Worm (Caenorhabditis elegans) whole organism, L4 larva: Measurements from ENCODE around the gene tgt-1.

Experiments
- D1046.2 ChIP-seq: fragments of 200-800 bp; sonication (Bioruptor generic); IDR thresholded peaks from 2 replicates; pipeline ENCODE4 v1.3.6; 2022; ENCODE audit warnings: missing genetic modification characterization, missing compliant biosample characterization
- F26F4.8 ChIP-seq: fragments of 200-800 bp; sonication (Bioruptor generic); conservative IDR thresholded peaks from 2 replicates; pipeline ENCODE4 v1.3.6; 2022; ENCODE audit warnings: missing genetic modification characterization, missing compliant biosample characterization
- F37D6.2 ChIP-seq: sonication (generic microtip); optimal IDR thresholded peaks from 2 replicates; lab custom pipeline; 2016; ENCODE audit warnings: mild to moderate bottlenecking, missing genetic modification characterization, missing compliant biosample characterization
- F49E8.2 ChIP-seq: sonication (generic microtip); optimal IDR thresholded peaks from 2 replicates; lab custom pipeline; 2016; ENCODE audit warnings: missing compliant biosample characterization, mild to moderate bottlenecking, missing genetic modification characterization, borderline replicate concordance
- T20F7.1 ChIP-seq: fragments of 200-800 bp; sonication (Bioruptor generic); optimal IDR thresholded peaks from 2 replicates; lab custom pipeline; 2018; ENCODE audit warnings: mild to moderate bottlenecking, missing genetic modification characterization, missing compliant biosample characterization
- Y105C5A.15 ChIP-seq: fragments of 200-800 bp; sonication (Bioruptor generic); IDR thresholded peaks from 2 replicates; pipeline ENCODE4 v1.3.6; 2022; ENCODE audit warnings: missing genetic modification characterization, missing compliant biosample characterization
- Y5F2A.4 ChIP-seq: fragments of 200-800 bp; sonication (Bioruptor generic); optimal IDR thresholded peaks from 2 replicates; lab custom pipeline; 2018; ENCODE audit warnings: mild to moderate bottlenecking, missing genetic modification characterization, missing compliant biosample characterization
- aha-1 ChIP-seq: fragments of 150-350 bp; peaks from one replicate; lab custom pipeline; 2014; ENCODE audit warnings: missing biosample characterization, missing genetic modification characterization
- aly-2 ChIP-seq: sonication (generic microtip); optimal IDR thresholded peaks from 2 replicates; lab custom pipeline; 2018; ENCODE audit warnings: missing biosample characterization, missing genetic modification characterization
- ama-1 ChIP-seq: fragments of 150-350 bp; optimal IDR thresholded peaks from 2 replicates; lab custom pipeline; 2014; ENCODE audit warnings: inconsistent platforms, mixed read lengths
- attf-4 ChIP-seq: sonication (generic microtip); optimal IDR thresholded peaks from 3 replicates; lab custom pipeline; 2017; ENCODE audit warnings: missing biosample characterization, missing genetic modification characterization
- ceh-32 ChIP-seq: sonication (generic microtip); optimal IDR thresholded peaks from 2 replicates; lab custom pipeline; 2016; ENCODE audit warnings: mild to moderate bottlenecking, missing genetic modification characterization, missing compliant biosample characterization; ENCODE audit not compliant: poor library complexity
- ceh-62 ChIP-seq: sonication (generic microtip); optimal IDR thresholded peaks from 2 replicates; lab custom pipeline; 2017; ENCODE audit warnings: missing biosample characterization, missing genetic modification characterization
- ces-1 ChIP-seq: fragments of 150-350 bp; sonication (generic microtip); optimal IDR thresholded peaks from 4 replicates; lab custom pipeline; 2014; ENCODE audit warnings: missing biosample characterization, missing genetic modification reagents, missing genetic modification characterization
- ctbp-1 ChIP-seq: fragments of 200-800 bp; sonication (Bioruptor generic); IDR thresholded peaks from 2 replicates; pipeline ENCODE4 v1.3.6; 2022; ENCODE audit warnings: missing genetic modification reagents, missing genetic modification characterization, missing compliant biosample characterization
- dmd-6 ChIP-seq: fragments of 200-800 bp; sonication (Bioruptor generic); IDR thresholded peaks from 2 replicates; pipeline ENCODE4 v1.3.6; 2022; ENCODE audit warnings: missing genetic modification reagents, missing genetic modification characterization, missing compliant biosample characterization
- dmd-8 ChIP-seq: fragments of 200-800 bp; sonication (Bioruptor generic); IDR thresholded peaks from 2 replicates; pipeline ENCODE4 v1.3.6; 2022; ENCODE audit warnings: missing genetic modification characterization, missing compliant biosample characterization
- dpl-1 ChIP-seq: fragments of 150-350 bp; optimal IDR thresholded peaks from 2 replicates; lab custom pipeline; 2014; ENCODE audit warnings: missing biosample characterization, missing genetic modification reagents, missing genetic modification characterization
- dve-1 ChIP-seq: sonication (generic microtip); optimal IDR thresholded peaks from 2 replicates; lab custom pipeline; 2017; ENCODE audit warnings: antibody characterized with exemption, mild to moderate bottlenecking, missing genetic modification characterization, missing compliant biosample characterization; ENCODE audit not compliant: insufficient read depth
- egl-43 ChIP-seq: fragments of 200-800 bp; sonication (Bioruptor generic); IDR thresholded peaks from 2 replicates; pipeline ENCODE4 v1.3.6; 2022; ENCODE audit warnings: missing genetic modification reagents, missing genetic modification characterization, missing compliant biosample characterization
- gei-8 ChIP-seq: fragments of 200-800 bp; sonication (Bioruptor generic); optimal IDR thresholded peaks from 2 replicates; lab custom pipeline; 2018; ENCODE audit warnings: mild to moderate bottlenecking, missing genetic modification characterization, missing compliant biosample characterization
- hif-1 ChIP-seq, 2 experiments: sonication (generic microtip); optimal IDR thresholded peaks; 2 replicates each; lab custom pipeline; 2016 to 2017; ENCODE audit warnings: missing compliant biosample characterization in 2 of 2, missing genetic modification characterization in 2 of 2, missing genetic modification reagents in 2 of 2, missing genotype in 2 of 2, mild to moderate bottlenecking in 1 of 2
- hlh-11 ChIP-seq: fragments of 200-800 bp; sonication (Bioruptor generic); optimal IDR thresholded peaks from 2 replicates; lab custom pipeline; 2018; ENCODE audit warnings: mild to moderate bottlenecking, missing genetic modification characterization, missing compliant biosample characterization
- hlh-30 ChIP-seq: sonication (generic microtip); optimal IDR thresholded peaks from 2 replicates; lab custom pipeline; 2017; ENCODE audit warnings: antibody characterized with exemption, mild to moderate bottlenecking, missing genetic modification characterization, missing compliant biosample characterization; ENCODE audit not compliant: insufficient read depth
- lim-7 ChIP-seq: fragments of 200-800 bp; sonication (Bioruptor generic); IDR thresholded peaks from 2 replicates; pipeline ENCODE4 v1.3.6; 2022; ENCODE audit warnings: missing genetic modification characterization, missing compliant biosample characterization
- lin-13 ChIP-seq: fragments of 150-350 bp; optimal IDR thresholded peaks from 2 replicates; lab custom pipeline; 2014; ENCODE audit warnings: missing biosample characterization, missing genetic modification reagents, missing genetic modification characterization
- lin-38 ChIP-seq: fragments of 200-800 bp; sonication (Bioruptor generic); IDR thresholded peaks from 2 replicates; pipeline ENCODE4 v1.3.6; 2022; ENCODE audit warnings: missing genetic modification reagents, missing genetic modification characterization, missing compliant biosample characterization
- lir-3 ChIP-seq: sonication (generic microtip); optimal IDR thresholded peaks from 2 replicates; lab custom pipeline; 2016; ENCODE audit warnings: mild to moderate bottlenecking, missing genetic modification characterization, missing compliant biosample characterization
- lsy-2 ChIP-seq, 2 experiments: fragments of 150-350 bp in 1 of 2; sonication (generic microtip) in 1 of 2; optimal IDR thresholded peaks; 2 replicates each; lab custom pipeline; 2014 to 2017; ENCODE audit warnings: missing biosample characterization in 2 of 2, missing genetic modification characterization in 2 of 2
- madf-5 ChIP-seq, 2 experiments: fragments of 200-800 bp; sonication (Bioruptor generic); IDR thresholded peaks; 2 replicates each; pipeline ENCODE4 v1.3.6; 2022; ENCODE audit warnings: missing compliant biosample characterization in 2 of 2, missing genetic modification characterization in 2 of 2
- mdt-29 ChIP-seq: fragments of 200-800 bp; sonication (Bioruptor generic); IDR thresholded peaks from 2 replicates; pipeline ENCODE4 v1.3.6; 2022; ENCODE audit warnings: missing genetic modification reagents, missing genetic modification characterization, missing compliant biosample characterization
- mep-1 ChIP-seq: fragments of 150-350 bp; sonication (generic microtip); optimal IDR thresholded peaks from 3 replicates; lab custom pipeline; 2014; ENCODE audit warnings: missing biosample characterization, missing genetic modification characterization
- mes-2 ChIP-seq: sonication (generic microtip); optimal IDR thresholded peaks from 2 replicates; lab custom pipeline; 2016; ENCODE audit warnings: missing genotype, mild to moderate bottlenecking, missing genetic modification characterization, missing compliant biosample characterization; ENCODE audit not compliant: poor library complexity, severe bottlenecking
- mxl-2 ChIP-seq: fragments of 200-800 bp; sonication (Bioruptor generic); conservative IDR thresholded peaks from 2 replicates; pipeline ENCODE4 v1.3.6; 2022; ENCODE audit warnings: missing genetic modification reagents, missing genetic modification characterization, missing compliant biosample characterization
- nhr-11 ChIP-seq: fragments of 150-350 bp; optimal IDR thresholded peaks from 2 replicates; lab custom pipeline; 2014; ENCODE audit warnings: missing biosample characterization, missing genetic modification characterization
- nhr-111 ChIP-seq: fragments of 200-800 bp; sonication (Bioruptor generic); optimal IDR thresholded peaks from 2 replicates; lab custom pipeline; 2018; ENCODE audit warnings: mild to moderate bottlenecking, missing genetic modification characterization, missing compliant biosample characterization
- nhr-25 ChIP-seq: sonication (generic microtip); optimal IDR thresholded peaks from 2 replicates; lab custom pipeline; 2017; ENCODE audit warnings: missing genetic modification characterization, mild to moderate bottlenecking, missing compliant biosample characterization, antibody characterized with exemption, moderate library complexity, borderline replicate concordance; ENCODE audit not compliant: insufficient read depth
- nhr-28 ChIP-seq: fragments of 150-350 bp; optimal IDR thresholded peaks from 2 replicates; lab custom pipeline; 2014; ENCODE audit warnings: missing biosample characterization, missing genetic modification characterization
- nhr-41 ChIP-seq: fragments of 200-800 bp; sonication (Bioruptor generic); IDR thresholded peaks from 2 replicates; pipeline ENCODE4 v1.3.6; 2022; ENCODE audit warnings: missing genetic modification reagents, missing genetic modification characterization, missing compliant biosample characterization
- nhr-48 ChIP-seq: sonication (generic microtip); optimal IDR thresholded peaks from 2 replicates; lab custom pipeline; 2016; ENCODE audit warnings: mild to moderate bottlenecking, missing genetic modification characterization, missing compliant biosample characterization
- nhr-6 ChIP-seq: fragments of 150-350 bp; optimal IDR thresholded peaks from 2 replicates; lab custom pipeline; 2014; ENCODE audit warnings: missing biosample characterization, missing genetic modification characterization
- pqm-1 ChIP-seq: sonication (generic microtip); optimal IDR thresholded peaks from 2 replicates; lab custom pipeline; 2017; ENCODE audit warnings: missing biosample characterization, missing genetic modification characterization
- saeg-2 ChIP-seq: fragments of 200-800 bp; sonication (Bioruptor generic); IDR thresholded peaks from 2 replicates; pipeline ENCODE4 v1.3.6; 2022; ENCODE audit warnings: missing genetic modification reagents, missing genetic modification characterization, missing compliant biosample characterization
- snpc-4 ChIP-seq: fragments of 150-350 bp; optimal IDR thresholded peaks from 2 replicates; lab custom pipeline; 2014; ENCODE audit warnings: missing biosample characterization, missing genetic modification characterization
- tag-97 ChIP-seq: fragments of 200-800 bp; sonication (Bioruptor generic); IDR thresholded peaks from 2 replicates; pipeline ENCODE4 v1.3.6; 2022; ENCODE audit warnings: missing genetic modification characterization, missing compliant biosample characterization
- unc-39 ChIP-seq: sonication (generic microtip); optimal IDR thresholded peaks from 2 replicates; lab custom pipeline; 2017; ENCODE audit warnings: missing biosample characterization, missing genetic modification characterization
- vab-7 ChIP-seq: fragments of 200-800 bp; sonication (Bioruptor generic); IDR thresholded peaks from 2 replicates; pipeline ENCODE4 v1.3.6; 2022; ENCODE audit warnings: missing genetic modification reagents, missing genetic modification characterization, missing compliant biosample characterization
- zfp-2 ChIP-seq: sonication (generic microtip); optimal IDR thresholded peaks from 2 replicates; lab custom pipeline; 2016; ENCODE audit warnings: mild to moderate bottlenecking, missing genetic modification characterization, missing compliant biosample characterization
- zfp-3 ChIP-seq: fragments of 200-800 bp; sonication (Bioruptor generic); conservative IDR thresholded peaks from 2 replicates; pipeline ENCODE4 v1.3.6; 2022; ENCODE audit warnings: missing genetic modification reagents, missing genetic modification characterization, missing compliant biosample characterization
- zip-11 ChIP-seq: fragments of 200-800 bp; sonication (Bioruptor generic); IDR thresholded peaks from 2 replicates; pipeline ENCODE4 v1.3.6; 2022; ENCODE audit warnings: missing genetic modification characterization, missing compliant biosample characterization
- ztf-11 ChIP-seq: fragments of 150-350 bp; optimal IDR thresholded peaks from 2 replicates; lab custom pipeline; 2014; ENCODE audit warnings: missing biosample characterization, missing genetic modification characterization
- ztf-7 ChIP-seq: fragments of 150-350 bp; optimal IDR thresholded peaks from 2 replicates; lab custom pipeline; 2014; ENCODE audit warnings: missing biosample characterization, missing genetic modification characterization

Gene tgt-1

ce11 chrIV:11956387-11956786 is 3.2 kb downstream of the tgt-1 start (continued):
- TF ChIP-seq Y105C5A.15 (no peak), ces-1 (GFP tag; lab: Kevin White, UChicago) (no peak), nhr-28 (tag; lab: Kevin White, UChicago) (peak; percentile 92), tag-97 (GFP tag; lab: Robert Waterston, UW) (no peak), nhr-25 (tag; lab: Kevin White, UChicago) (peak; percentile 80), snpc-4 (tag; lab: Kevin White, UChicago) (no peak), aha-1 (peak; percentile 100), D1046.2 (GFP tag; lab: Robert Waterston, UW) (peak; percentile 14; the same call in 1 of the 2 replicates), nhr-48 (tag; lab: Kevin White, UChicago) (peak; percentile 97), madf-5 (GFP tag; IDR thresholded peaks at IDR 0.05; lab: Robert Waterston, UW) (peak in 1 of 2 experiments; percentile 61; a peak in 1 of 4 replicates), dpl-1 (GFP tag; lab: Kevin White, UChicago) (peak; percentile 42), F49E8.2 (tag; lab: Kevin White, UChicago) (no peak), hlh-11 (tag; lab: Kevin White, UChicago) (peak; percentile 98), lsy-2 (tag; optimal IDR thresholded peaks at IDR 0.05; lab: Kevin White, UChicago) (peak in 1 of 2 experiments; percentile 74), zfp-2 (tag; lab: Kevin White, UChicago) (peak; percentile 14), nhr-6 (tag; lab: Kevin White, UChicago) (peak; percentile 49), nhr-41 (GFP tag; lab: Robert Waterston, UW) (no peak), gei-8 (peak; percentile 93), T20F7.1 (GFP tag; lab: Kevin White, UChicago) (peak; percentile 76), mes-2 (tag; lab: Kevin White, UChicago) (peak; percentile 62), lin-13 (GFP tag; lab: Kevin White, UChicago) (peak; percentile 25), ceh-62 (tag; lab: Kevin White, UChicago) (no peak), pqm-1 (tag; lab: Kevin White, UChicago) (no peak), zip-11 (GFP tag; lab: Robert Waterston, UW) (no peak), mep-1 (tag; lab: Kevin White, UChicago) (peak; percentile 90), aly-2 (tag; lab: Kevin White, UChicago) (no peak), ama-1 (no peak), attf-4 (tag; lab: Kevin White, UChicago) (no peak), ztf-11 (tag; lab: Kevin White, UChicago) (no peak), lin-38 (GFP tag; lab: Robert Waterston, UW) (peak; percentile 40), lir-3 (tag; lab: Kevin White, UChicago) (no peak), dve-1 (tag; lab: Kevin White, UChicago) (peak; percentile 94), egl-43 (GFP tag; lab: Robert Waterston, UW) (no peak), mxl-2 (GFP tag; lab: Robert Waterston, UW) (peak; percentile 90), F26F4.8 (GFP tag; lab: Robert Waterston, UW) (no peak), saeg-2 (GFP tag; lab: Robert Waterston, UW) (peak; percentile 89), lim-7 (GFP tag; lab: Robert Waterston, UW) (no peak), ctbp-1 (peak; percentile 61), nhr-111 (no peak), mdt-29 (GFP tag; lab: Robert Waterston, UW) (peak; percentile 98), dmd-6 (GFP tag; lab: Robert Waterston, UW) (peak; percentile 99), F37D6.2 (no peak), Y5F2A.4 (GFP tag; lab: Kevin White, UChicago) (no peak), ztf-7 (tag; lab: Kevin White, UChicago) (peak; percentile 46), hif-1 (tag; optimal IDR thresholded peaks at IDR 0.05; lab: Kevin White, UChicago) (peak; percentile 90 to 99), hlh-30 (peak; percentile 98), unc-39 (no peak), ceh-32 (tag; lab: Kevin White, UChicago) (no peak), zfp-3 (peak; percentile 51; the same call in 1 of the 2 replicates), nhr-11 (peak; percentile 78), dmd-8 (GFP tag; lab: Robert Waterston, UW) (no peak), vab-7 (GFP tag; lab: Robert Waterston, UW) (no peak)
